Fruit fly (Drosophila melanogaster) whole organism, embryonic: ENCODE results near the gene Ret.

ENCODE experiments used
- Adf1 ChIP-seq: fragments of 200-800 bp; sonication (Bioruptor generic); IDR thresholded peaks from 2 replicates; pipeline ENCODE4 v1.3.6; 2022; ENCODE audit warnings: missing biosample characterization, missing genetic modification characterization
- al ChIP-seq: fragments of 200-800 bp; sonication (Bioruptor generic); IDR thresholded peaks from 2 replicates; pipeline ENCODE4 v1.3.6; 2022; ENCODE audit warnings: missing biosample characterization, missing genetic modification characterization
- ranshi ChIP-seq: fragments of 200-800 bp; sonication (Bioruptor generic); IDR thresholded peaks from 2 replicates; pipeline ENCODE4 v1.3.6; 2022; ENCODE audit warnings: missing biosample characterization, missing genetic modification characterization

DNA sequence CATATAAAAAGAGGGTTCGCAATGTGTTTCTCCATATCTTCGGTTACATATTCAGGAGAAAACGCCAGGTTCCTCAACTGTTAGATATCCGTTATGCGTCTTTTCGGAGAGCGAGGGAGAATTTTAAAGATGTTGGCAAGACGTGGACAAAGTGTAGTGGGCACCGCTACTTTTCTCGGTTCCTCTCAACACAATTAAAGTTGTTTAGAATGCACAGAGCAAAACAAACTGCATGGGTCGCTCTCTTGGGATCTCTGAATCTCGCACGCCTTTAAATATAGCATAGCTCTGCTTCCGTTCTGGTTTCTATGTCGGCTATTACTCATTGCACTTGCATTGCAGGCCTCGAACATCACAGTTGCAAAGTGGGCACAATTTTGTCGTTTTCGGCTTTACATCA, 7.6 kb upstream of the Ret start, which contains the start of gene clumsy:
- TF ChIP-seq Adf1 (GFP tag; lab: Robert Waterston, UW) (no peak), ranshi (GFP tag; lab: Robert Waterston, UW) (no peak), al (GFP tag; lab: Robert Waterston, UW) (no peak)
